Fruit fly (Drosophila melanogaster): Measurements from ENCODE around the gene CG3386.
A peak's percentile ranks its signal among the peaks of the same experiment; 100 is the strongest.

The CG3386 gene

dm6 chr3L:673324-673723 lies 8.9 kb downstream of the CG3386 start:
- TF ChIP-seq nerfin-2 (GFP tag; IDR thresholded peaks at IDR 0.05; ENCODE audit: partially characterized antibody) = peak; percentile 52
- TF ChIP-seq CG2116 (GFP tag; optimal IDR thresholded peaks at IDR 0.05) = no peak
- no peak for TF ChIP-seq gce (GFP tag; IDR thresholded peaks at IDR 0.05)
- peak; percentile 12 for TF ChIP-seq oc (tag; optimal IDR thresholded peaks at IDR 0.05)
- no peak for TF ChIP-seq CG10274 (GFP tag; optimal IDR thresholded peaks at IDR 0.05)
- TF ChIP-seq CG11504 (tag; optimal IDR thresholded peaks at IDR 0.05) = peak; percentile 0
- TF ChIP-seq CG9932 (GFP tag; IDR thresholded peaks at IDR 0.05) = no peak
- TF ChIP-seq Tbp (GFP tag; optimal IDR thresholded peaks at IDR 0.05) = peak; percentile 46
- peak; percentile 42 to 65 for TF ChIP-seq Trl (optimal IDR thresholded peaks at IDR 0.05)
- TF ChIP-seq Trl (GFP tag; optimal IDR thresholded peaks at IDR 0.05) = no peak
- TF ChIP-seq sens (GFP tag) = peak; percentile 41
- TF ChIP-seq CG17359 (tag; optimal IDR thresholded peaks at IDR 0.05) = no peak
- 0 out of 3 replicates have a peak, but pooled peaks have one; percentile 11 for TF ChIP-seq Opbp (GFP tag; IDR thresholded peaks at IDR 0.05; ENCODE audit: partially characterized antibody)
- no peak for TF ChIP-seq B-H2 (GFP tag; optimal IDR thresholded peaks at IDR 0.05)
- peak; percentile 23; the same call in 1 of the 2 replicates for TF ChIP-seq sna (GFP tag; IDR thresholded peaks at IDR 0.05; ENCODE audit: partially characterized antibody)
- no peak for TF ChIP-seq da (GFP tag; optimal IDR thresholded peaks at IDR 0.05)
- peak; percentile 63 for TF ChIP-seq hkb (optimal IDR thresholded peaks at IDR 0.05)
- TF ChIP-seq hkb (GFP tag; IDR thresholded peaks at IDR 0.05) = no peak
- no peak for TF ChIP-seq ems (GFP tag; optimal IDR thresholded peaks at IDR 0.05)
- 0 out of 4 replicates have a peak, but pooled peaks have one; percentile 66 for TF ChIP-seq chinmo (GFP tag; IDR thresholded peaks at IDR 0.05; ENCODE audit: partially characterized antibody)
- peak; percentile 54 for TF ChIP-seq pros (GFP tag; optimal IDR thresholded peaks at IDR 0.05)
- no peak for TF ChIP-seq ase (GFP tag; IDR thresholded peaks at IDR 0.05)
- peak; percentile 92 for TF ChIP-seq Nf-YB (GFP tag; optimal IDR thresholded peaks at IDR 0.05)
- 0 out of 2 replicates have a peak, but pooled peaks have one; percentile 13 for TF ChIP-seq Scr (GFP tag; IDR thresholded peaks at IDR 0.05; ENCODE audit: partially characterized antibody)
- peak; percentile 53; the same call in 1 of the 3 replicates for TF ChIP-seq CG6791 (GFP tag; IDR thresholded peaks at IDR 0.05; ENCODE audit: partially characterized antibody)
- TF ChIP-seq ewg (GFP tag; optimal IDR thresholded peaks at IDR 0.05) = peak; percentile 4
- TF ChIP-seq Deaf1 (tag; optimal IDR thresholded peaks at IDR 0.05) = peak; percentile 94
- TF ChIP-seq sd (tag; optimal IDR thresholded peaks at IDR 0.05) = peak; percentile 63
- no peak for TF ChIP-seq CG7556 (GFP tag; optimal IDR thresholded peaks at IDR 0.05)
- peak; percentile 30; the same call in 1 of the 2 replicates for TF ChIP-seq chm (GFP tag; IDR thresholded peaks at IDR 0.05)
- TF ChIP-seq HLH4C (GFP tag; IDR thresholded peaks at IDR 0.05; ENCODE audit: partially characterized antibody) = 0 out of 3 replicates have a peak, but pooled peaks have one; percentile 24
- peak; percentile 94 for TF ChIP-seq Nf-YC (tag; optimal IDR thresholded peaks at IDR 0.05)

dm6 chr3L:666544-666943 lies 15.7 kb downstream of the CG3386 start:
- TF ChIP-seq Dip3 (GFP tag; optimal IDR thresholded peaks at IDR 0.05) (no peak), ttk (GFP tag; IDR thresholded peaks at IDR 0.05) (no peak), Hr39 (optimal IDR thresholded peaks at IDR 0.05) (no peak), Tbp (GFP tag; optimal IDR thresholded peaks at IDR 0.05) (no peak), usp (GFP tag; optimal IDR thresholded peaks at IDR 0.05) (no peak), CG4360 (GFP tag; IDR thresholded peaks at IDR 0.05) (no peak), CG10209 (GFP tag; optimal IDR thresholded peaks at IDR 0.05) (no peak), CTCF (GFP tag; optimal IDR thresholded peaks at IDR 0.05) (no peak), vfl (GFP tag; optimal IDR thresholded peaks at IDR 0.05) (no peak), CG6765 (GFP tag; optimal IDR thresholded peaks at IDR 0.05) (no peak), vnd (GFP tag; IDR thresholded peaks at IDR 0.05; ENCODE audit: partially characterized antibody) (no peak), CG15011 (GFP tag; optimal IDR thresholded peaks at IDR 0.05) (no peak), CG15269 (tag; optimal IDR thresholded peaks at IDR 0.05) (no peak)
